Worm (Caenorhabditis elegans) whole organism, L1 larva: Measurements from ENCODE around the gene F13D11.3.

Source experiments
- nhr-77 ChIP-seq: fragments of 150-350 bp; optimal IDR thresholded peaks from 2 replicates; lab custom pipeline; 2014; ENCODE audit warnings: missing biosample characterization, missing genetic modification characterization
- nhr-90 ChIP-seq: sonication (generic microtip); optimal IDR thresholded peaks from 2 replicates; lab custom pipeline; 2016; ENCODE audit warnings: mild to moderate bottlenecking, missing genetic modification characterization, missing compliant biosample characterization; ENCODE audit not compliant: poor library complexity
- rnt-1 ChIP-seq: sonication (generic microtip); optimal IDR thresholded peaks from 2 replicates; lab custom pipeline; 2016; ENCODE audit warnings: mild to moderate bottlenecking, missing genetic modification characterization, moderate library complexity, missing compliant biosample characterization

DNA sequence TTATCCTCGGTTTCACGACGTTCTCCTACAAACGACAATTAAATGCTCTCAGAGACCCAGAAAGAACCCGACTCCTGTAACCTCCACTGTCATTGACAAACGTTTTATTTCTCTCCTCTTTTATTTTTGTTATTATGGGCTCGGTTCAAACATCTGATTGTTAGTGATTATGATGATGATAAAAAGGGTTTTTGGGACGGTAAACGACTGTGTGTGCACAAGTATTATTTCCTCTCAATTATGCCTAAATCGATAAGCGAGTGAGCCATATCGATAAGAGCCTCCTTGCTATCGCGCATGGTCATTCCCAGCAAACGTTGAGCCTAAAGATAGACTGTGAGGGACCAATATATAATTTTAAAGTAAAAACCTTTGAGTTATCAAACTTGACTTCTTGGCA, 26.1 kb upstream of the F13D11.3 start:
- no peak for TF ChIP-seq nhr-90 (tag; lab: Kevin White, UChicago)
- TF ChIP-seq nhr-77 (tag; lab: Kevin White, UChicago): no peak
- TF ChIP-seq rnt-1 (tag; lab: Kevin White, UChicago): no peak
